Worm (Caenorhabditis elegans): ENCODE data around the gene sir-2.2.

- TF ChIP-seq skn-1 (tag; optimal IDR thresholded peaks at IDR 0.05), result no peak
- no peak for TF ChIP-seq ztf-11 (tag; optimal IDR thresholded peaks at IDR 0.05)
- TF ChIP-seq aly-2 (tag; optimal IDR thresholded peaks at IDR 0.05), result no peak
- no peak for TF ChIP-seq ZK546.5 (tag; optimal IDR thresholded peaks at IDR 0.05)
- TF ChIP-seq elt-3 (tag; optimal IDR thresholded peaks at IDR 0.05), result no peak
- no peak for TF ChIP-seq nhr-77 (tag; optimal IDR thresholded peaks at IDR 0.05)
- no peak for TF ChIP-seq pha-4 (tag; optimal IDR thresholded peaks at IDR 0.05)
- TF ChIP-seq ceh-82 (tag; optimal IDR thresholded peaks at IDR 0.05), result no peak
- TF ChIP-seq pqm-1 (tag; optimal IDR thresholded peaks at IDR 0.05), result no peak
- no peak for TF ChIP-seq unc-62 (GFP tag; optimal IDR thresholded peaks at IDR 0.05)
Measured at ce11 chrX:13284091-13284490, 43.8 kb upstream of the sir-2.2 start, which contains the start of gene cyp-14A4.
